Worm (Caenorhabditis elegans) whole organism, L2 larva: ENCODE results near the gene C33F10.8.

Experiments
- ama-1 ChIP-seq: fragments of 150-350 bp; optimal IDR thresholded peaks from 2 replicates; lab custom pipeline; 2018; ENCODE audit warnings: inconsistent platforms
- blmp-1 ChIP-seq: sonication (generic microtip); optimal IDR thresholded peaks from 2 replicates; lab custom pipeline; 2017; ENCODE audit warnings: missing genetic modification characterization, mild to moderate bottlenecking, missing compliant biosample characterization, antibody characterized with exemption, moderate library complexity; ENCODE audit not compliant: insufficient read depth
- nhr-237 ChIP-seq: fragments of 150-350 bp; optimal IDR thresholded peaks from 2 replicates; lab custom pipeline; 2014; ENCODE audit warnings: missing biosample characterization, missing genetic modification characterization
- snpc-4 ChIP-seq: fragments of 150-350 bp; optimal IDR thresholded peaks from 2 replicates; lab custom pipeline; 2014; ENCODE audit warnings: missing biosample characterization, missing genetic modification characterization
- unc-62 ChIP-seq: fragments of 150-350 bp; optimal IDR thresholded peaks from 2 replicates; lab custom pipeline; 2014; ENCODE audit warnings: missing biosample characterization, missing genetic modification reagents, missing genetic modification characterization

DNA sequence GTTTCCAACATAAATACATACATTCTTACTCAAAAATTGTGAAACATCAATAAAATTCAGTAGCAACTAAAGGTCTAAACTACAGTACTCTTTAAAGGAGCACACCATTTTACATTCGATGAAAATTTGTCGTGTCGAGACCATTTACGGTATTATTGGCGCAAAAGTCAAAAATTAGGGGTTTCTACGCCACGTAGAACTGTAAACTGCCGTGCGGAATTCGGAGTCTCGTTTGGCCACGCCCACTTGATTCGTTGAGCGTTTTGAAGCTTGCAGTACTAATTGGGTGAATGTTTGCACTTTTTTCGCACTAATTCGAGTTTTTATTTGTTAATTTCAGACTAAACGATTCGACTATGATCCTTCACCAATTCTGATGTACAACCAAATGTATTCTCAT lies 34.3 kb downstream of the C33F10.8 start:
- TF ChIP-seq snpc-4, result no peak
- TF ChIP-seq ama-1, result no peak
- no peak for TF ChIP-seq blmp-1
- TF ChIP-seq nhr-237 (tag; lab: Kevin White, UChicago), result no peak
- no peak for TF ChIP-seq unc-62 (GFP tag; lab: Kevin White, UChicago)
